Worm (Caenorhabditis elegans): Measurements from ENCODE around the gene rnf-5.

Gene rnf-5

ce11 chrIII:4120386-4120785 lies 46.3 kb downstream of the rnf-5 start:
- TF ChIP-seq arid-1 (GFP tag; conservative IDR thresholded peaks at IDR 0.05) (no peak), Y105C5A.15 (GFP tag; IDR thresholded peaks at IDR 0.05) (no peak), ctbp-1 (GFP tag; IDR thresholded peaks at IDR 0.05) (no peak), daf-8 (GFP tag; IDR thresholded peaks at IDR 0.05) (no peak), aha-1 (tag) (peak; percentile 66), vab-7 (GFP tag; IDR thresholded peaks at IDR 0.05) (no peak)

- TF ChIP-seq tag-97 (GFP tag; IDR thresholded peaks at IDR 0.05) = no peak
- no peak for TF ChIP-seq nhr-25 (tag; optimal IDR thresholded peaks at IDR 0.05; ENCODE audit: borderline replicate concordance, insufficient read depth)
- TF ChIP-seq aha-1 (tag) = peak; percentile 74
- TF ChIP-seq ces-1 (GFP tag; optimal IDR thresholded peaks at IDR 0.05) = peak; percentile 54
These were observed 46.9 kb downstream of the rnf-5 start for ce11 chrIII:4119736-4120135.

ce11 chrIII:4115085-4115484 lies 51.6 kb downstream of the rnf-5 start, which contains the start of gene unc-103:
TSS of gene unc-103 (plus strand) at chrIII:4115385.
- TF ChIP-seq php-3 (GFP tag; IDR thresholded peaks at IDR 0.05) (no peak), lin-29 (GFP tag; IDR thresholded peaks at IDR 0.05) (no peak), T26A8.4 (GFP tag; IDR thresholded peaks at IDR 0.05) (no peak), nhr-237 (tag; optimal IDR thresholded peaks at IDR 0.05) (no peak), mep-1 (tag; optimal IDR thresholded peaks at IDR 0.05) (no peak), gei-8 (GFP tag; optimal IDR thresholded peaks at IDR 0.05) (no peak)

Data from whole organism, L4 larva.